Fruit fly (Drosophila melanogaster) whole organism, adult: ENCODE data around the gene Rhau.

Experiments
- CG11617 ChIP-seq: fragments of 200-800 bp; sonication (Bioruptor generic); optimal IDR thresholded peaks from 2 replicates; lab custom pipeline; 2017; ENCODE audit warnings: mild to moderate bottlenecking, missing biosample characterization, missing genetic modification reagents, missing genetic modification characterization
- CG12768 ChIP-seq: fragments of 200-800 bp; sonication (Bioruptor generic); optimal IDR thresholded peaks from 2 replicates; lab custom pipeline; 2017; ENCODE audit warnings: missing biosample characterization, missing genetic modification characterization, mild to moderate bottlenecking, moderate library complexity, missing genetic modification reagents
- CG14711 ChIP-seq: fragments of 200-800 bp; sonication (Bioruptor generic); optimal IDR thresholded peaks from 2 replicates; lab custom pipeline; 2018; ENCODE audit warnings: missing biosample characterization, mild to moderate bottlenecking, missing genetic modification characterization, moderate library complexity
- CG1620 ChIP-seq: fragments of 200-800 bp; sonication (Bioruptor generic); optimal IDR thresholded peaks from 2 replicates; lab custom pipeline; 2016; ENCODE audit warnings: missing biosample characterization, missing genetic modification characterization
- CG33017 ChIP-seq: fragments of 200-800 bp; sonication (Bioruptor generic); optimal IDR thresholded peaks from 2 replicates; lab custom pipeline; 2018; ENCODE audit warnings: missing biosample characterization, mild to moderate bottlenecking, missing genetic modification characterization, moderate library complexity
- CG5204 ChIP-seq: fragments of 200-800 bp; sonication (Bioruptor generic); optimal IDR thresholded peaks from 2 replicates; lab custom pipeline; 2016; ENCODE audit warnings: missing biosample characterization, missing genetic modification characterization
- CG7045 ChIP-seq: fragments of 200-800 bp; sonication (Bioruptor generic); optimal IDR thresholded peaks from 2 replicates; lab custom pipeline; 2017; ENCODE audit warnings: missing biosample characterization, mild to moderate bottlenecking, missing genetic modification characterization
- CG7101 ChIP-seq: fragments of 200-800 bp; sonication (Bioruptor generic); optimal IDR thresholded peaks from 2 replicates; lab custom pipeline; 2018; ENCODE audit warnings: missing biosample characterization, mild to moderate bottlenecking, missing genetic modification characterization, moderate library complexity
- Clk ChIP-seq: fragments of 200-800 bp; sonication (Bioruptor generic); optimal IDR thresholded peaks from 2 replicates; lab custom pipeline; 2017; ENCODE audit warnings: missing biosample characterization, missing genetic modification characterization
- Crg-1 ChIP-seq: fragments of 200-800 bp; sonication (Bioruptor generic); optimal IDR thresholded peaks from 2 replicates; lab custom pipeline; 2016; ENCODE audit warnings: missing biosample characterization, missing genetic modification characterization
- Hr96 ChIP-seq: fragments of 200-800 bp; sonication (Bioruptor generic); optimal IDR thresholded peaks from 2 replicates; lab custom pipeline; 2016; ENCODE audit warnings: missing biosample characterization, missing genetic modification characterization
- Mnt ChIP-seq: fragments of 200-800 bp; sonication (Bioruptor generic); optimal IDR thresholded peaks from 2 replicates; lab custom pipeline; 2016; ENCODE audit warnings: missing biosample characterization, mild to moderate bottlenecking, missing genetic modification characterization
- bab1 ChIP-seq: fragments of 200-800 bp; sonication (Bioruptor generic); optimal IDR thresholded peaks from 3 replicates; lab custom pipeline; 2019; ENCODE audit warnings: missing biosample characterization, mild to moderate bottlenecking, missing genetic modification characterization, moderate library complexity
- cic ChIP-seq: fragments of 200-800 bp; sonication (Bioruptor generic); optimal IDR thresholded peaks from 2 replicates; lab custom pipeline; 2017; ENCODE audit warnings: missing biosample characterization, mild to moderate bottlenecking, missing genetic modification characterization, moderate library complexity
- cnc ChIP-seq, 2 experiments: fragments of >200 bp; optimal IDR thresholded peaks; 2 replicates each; lab custom pipeline; 2017
- kay ChIP-seq: fragments of 200-800 bp; sonication (Bioruptor generic); peaks from one replicate; lab custom pipeline; 2016; ENCODE audit warnings: missing biosample characterization, missing genetic modification characterization, borderline replicate concordance
- ovo ChIP-seq: fragments of 200-800 bp; sonication (Bioruptor generic); optimal IDR thresholded peaks from 2 replicates; lab custom pipeline; 2016; ENCODE audit warnings: missing biosample characterization, missing genetic modification characterization
- pad ChIP-seq: fragments of 200-800 bp; sonication (Bioruptor generic); optimal IDR thresholded peaks from 3 replicates; lab custom pipeline; 2017; ENCODE audit warnings: missing biosample characterization, missing genetic modification characterization, mild to moderate bottlenecking, moderate library complexity, missing genetic modification reagents
- tj ChIP-seq: fragments of 200-800 bp; sonication (Bioruptor generic); optimal IDR thresholded peaks from 3 replicates; lab custom pipeline; 2017; ENCODE audit warnings: missing biosample characterization, mild to moderate bottlenecking, missing genetic modification characterization, moderate library complexity
- toe ChIP-seq: fragments of 200-800 bp; sonication (Bioruptor generic); optimal IDR thresholded peaks from 2 replicates; lab custom pipeline; 2016; ENCODE audit warnings: missing biosample characterization, missing genetic modification characterization

Rhau gene

dm6 chr2L:20795774-20796173 lies 38.0 kb upstream of the Rhau start:
- no peak for TF ChIP-seq Clk
- TF ChIP-seq CG11617 = no peak
- TF ChIP-seq CG33017 = no peak
- TF ChIP-seq Hr96 = no peak
- TF ChIP-seq Crg-1 (GFP tag; lab: Kevin White, UChicago) = no peak
- no peak for TF ChIP-seq CG14711 (tag; lab: Kevin White, UChicago)
- TF ChIP-seq cic (GFP tag; lab: Kevin White, UChicago) = no peak
- no peak for TF ChIP-seq ovo (GFP tag; lab: Kevin White, UChicago)
- no peak for TF ChIP-seq CG1620 (GFP tag; lab: Kevin White, UChicago)
- TF ChIP-seq pad (GFP tag; lab: Kevin White, UChicago) = no peak
- TF ChIP-seq toe (GFP tag; lab: Kevin White, UChicago) = no peak
- TF ChIP-seq CG7045 = no peak
- TF ChIP-seq bab1 = no peak
- no peak for TF ChIP-seq kay
- TF ChIP-seq CG12768 (GFP tag; lab: Kevin White, UChicago) = no peak
- no peak for TF ChIP-seq CG5204 (GFP tag; lab: Kevin White, UChicago)

DNA sequence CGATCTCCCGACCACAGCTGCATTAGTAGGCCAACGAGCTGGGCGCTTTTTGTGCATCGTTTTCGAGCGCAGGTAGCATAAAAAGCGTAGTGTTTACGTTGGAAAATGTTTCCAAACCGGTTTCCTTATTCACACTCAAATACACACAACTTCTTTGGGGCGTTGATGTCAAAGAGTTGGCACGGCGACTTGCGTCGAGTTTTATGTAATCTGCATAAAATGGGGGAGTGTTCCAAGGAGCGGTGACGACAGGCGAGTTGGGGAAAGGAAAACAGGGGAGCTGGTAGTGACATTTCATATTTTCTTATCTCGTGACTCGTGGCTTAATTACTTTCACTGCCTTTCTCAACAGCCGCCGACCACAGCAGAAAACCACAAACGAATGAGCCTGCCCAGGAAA lies 36.9 kb upstream of the Rhau start:
- TF ChIP-seq Clk (no peak), cnc (optimal IDR thresholded peaks at IDR 0.05; lab: Kevin White, UChicago) (no peak), Mnt (GFP tag; lab: Kevin White, UChicago) (no peak), pad (GFP tag; lab: Kevin White, UChicago) (no peak), tj (GFP tag; lab: Kevin White, UChicago) (no peak), Crg-1 (GFP tag; lab: Kevin White, UChicago) (no peak), CG1620 (GFP tag; lab: Kevin White, UChicago) (no peak), ovo (GFP tag; lab: Kevin White, UChicago) (no peak), kay (no peak), toe (GFP tag; lab: Kevin White, UChicago) (no peak), CG33017 (no peak), CG14711 (tag; lab: Kevin White, UChicago) (no peak), CG7045 (no peak), CG5204 (GFP tag; lab: Kevin White, UChicago) (no peak), CG7101 (no peak), Hr96 (no peak), CG11617 (no peak), CG12768 (GFP tag; lab: Kevin White, UChicago) (no peak), cic (GFP tag; lab: Kevin White, UChicago) (no peak)

- peak; percentile 33 for TF ChIP-seq ovo (GFP tag; lab: Kevin White, UChicago)
- TF ChIP-seq CG14711 (tag; lab: Kevin White, UChicago) = peak; percentile 19
- no peak for TF ChIP-seq toe (GFP tag; lab: Kevin White, UChicago)
- no peak for TF ChIP-seq CG1620 (GFP tag; lab: Kevin White, UChicago)
- peak; percentile 63 for TF ChIP-seq CG33017
- TF ChIP-seq cnc (optimal IDR thresholded peaks at IDR 0.05; lab: Kevin White, UChicago) = no peak
- TF ChIP-seq CG7101 = peak; percentile 51
- peak; percentile 13 for TF ChIP-seq tj (GFP tag; lab: Kevin White, UChicago)
- TF ChIP-seq bab1 = peak; percentile 79
- no peak for TF ChIP-seq CG11617
- TF ChIP-seq pad (GFP tag; lab: Kevin White, UChicago) = peak; percentile 9
- TF ChIP-seq Crg-1 (GFP tag; lab: Kevin White, UChicago) = no peak
- TF ChIP-seq Mnt (GFP tag; lab: Kevin White, UChicago) = peak; percentile 77
- TF ChIP-seq cic (GFP tag; lab: Kevin White, UChicago) = peak; percentile 67
- TF ChIP-seq CG7045 = no peak
- TF ChIP-seq Hr96 = peak; percentile 6
- no peak for TF ChIP-seq Clk
- TF ChIP-seq CG5204 (GFP tag; lab: Kevin White, UChicago) = no peak
- peak; percentile 93 for TF ChIP-seq kay
- TF ChIP-seq CG12768 (GFP tag; lab: Kevin White, UChicago) = peak; percentile 70
Observed at dm6 chr2L:20793881-20794280, 36.1 kb upstream of the Rhau start.

dm6 chr2L:20792988-20793544 lies 35.3 kb upstream of the Rhau start:
- TF ChIP-seq Clk (no peak), Mnt (GFP tag; lab: Kevin White, UChicago) (peak; percentile 6), CG12768 (GFP tag; lab: Kevin White, UChicago) (peak; percentile 62), CG7101 (no peak), CG33017 (no peak), tj (GFP tag; lab: Kevin White, UChicago) (peak; percentile 95), cnc (optimal IDR thresholded peaks at IDR 0.05; lab: Kevin White, UChicago) (no peak), CG7045 (no peak), kay (peak; percentile 72)

- TF ChIP-seq Hr96 (no peak), kay (peak; percentile 53)
Observed at dm6 chr2L:20792521-20792920, 34.7 kb upstream of the Rhau start.

DNA sequence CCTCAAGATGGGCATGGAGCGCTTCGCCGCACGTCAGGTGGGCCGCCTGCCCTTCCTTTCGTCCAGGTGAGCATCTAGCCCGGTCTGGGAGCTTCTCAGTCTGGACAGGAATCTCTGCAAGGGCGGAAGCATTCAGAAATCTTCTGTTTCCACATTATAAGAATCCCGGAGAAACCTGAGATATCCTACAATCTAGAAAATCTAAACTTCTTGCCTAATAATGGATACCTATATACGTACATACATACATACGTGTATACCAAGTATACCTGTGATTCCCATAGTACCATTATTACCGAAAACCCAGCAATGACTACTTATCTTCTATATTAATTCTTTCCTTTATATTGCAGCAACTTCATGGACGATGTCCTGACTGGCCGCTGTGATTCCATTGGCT lies 30.3 kb upstream of the Rhau start:
- TF ChIP-seq CG11617 (no peak), toe (GFP tag; lab: Kevin White, UChicago) (no peak), cic (GFP tag; lab: Kevin White, UChicago) (no peak), Mnt (GFP tag; lab: Kevin White, UChicago) (no peak), pad (GFP tag; lab: Kevin White, UChicago) (no peak), Crg-1 (GFP tag; lab: Kevin White, UChicago) (no peak), CG7101 (no peak), kay (no peak), Hr96 (no peak), CG14711 (tag; lab: Kevin White, UChicago) (no peak), CG5204 (GFP tag; lab: Kevin White, UChicago) (no peak), CG33017 (no peak), CG12768 (GFP tag; lab: Kevin White, UChicago) (no peak), CG1620 (GFP tag; lab: Kevin White, UChicago) (no peak), tj (GFP tag; lab: Kevin White, UChicago) (no peak), bab1 (no peak), Clk (no peak), CG7045 (no peak), ovo (GFP tag; lab: Kevin White, UChicago) (no peak)
